Worm (Caenorhabditis elegans) whole organism, young adult: ENCODE results near the gene Y48A6B.3.

Experiments
- B0035.1 ChIP-seq: sonication (generic microtip); optimal IDR thresholded peaks from 2 replicates; lab custom pipeline; 2016; ENCODE audit warnings: missing genetic modification characterization, mild to moderate bottlenecking, missing compliant biosample characterization, missing genotype, missing genetic modification reagents
- F22D6.2 ChIP-seq: sonication (generic microtip); optimal IDR thresholded peaks from 2 replicates; lab custom pipeline; 2016; ENCODE audit warnings: mild to moderate bottlenecking, missing genetic modification characterization, missing compliant biosample characterization
- F23B12.7 ChIP-seq: sonication (generic microtip); optimal IDR thresholded peaks from 2 replicates; lab custom pipeline; 2017; ENCODE audit warnings: missing genetic modification characterization, mild to moderate bottlenecking, missing compliant biosample characterization, antibody characterized with exemption, moderate library complexity; ENCODE audit not compliant: insufficient read depth
- F33H1.4 ChIP-seq: fragments of 200-800 bp; sonication (Bioruptor generic); IDR thresholded peaks from 2 replicates; pipeline ENCODE4 v1.3.6; 2022; ENCODE audit warnings: missing genetic modification reagents, missing genetic modification characterization, missing compliant biosample characterization
- F39B2.1 ChIP-seq: fragments of 200-800 bp; sonication (Bioruptor generic); IDR thresholded peaks from 2 replicates; pipeline ENCODE4 v1.3.6; 2022; ENCODE audit warnings: missing genetic modification reagents, missing genetic modification characterization, missing compliant biosample characterization
- K11D2.4 ChIP-seq: fragments of 200-800 bp; sonication (Bioruptor generic); IDR thresholded peaks from 2 replicates; pipeline ENCODE4 v1.3.6; 2022; ENCODE audit warnings: missing genetic modification reagents, missing genetic modification characterization, missing compliant biosample characterization
- K12H6.12 ChIP-seq: fragments of 200-800 bp; sonication (Bioruptor generic); optimal IDR thresholded peaks from 2 replicates; lab custom pipeline; 2018; ENCODE audit warnings: mild to moderate bottlenecking, missing genetic modification characterization, missing compliant biosample characterization
- T26A5.8 ChIP-seq: sonication (generic microtip); optimal IDR thresholded peaks from 2 replicates; lab custom pipeline; 2016; ENCODE audit warnings: missing genetic modification characterization, missing compliant biosample characterization
- Y56A3A.18 ChIP-seq: fragments of 200-800 bp; sonication (Bioruptor generic); IDR thresholded peaks from 2 replicates; pipeline ENCODE4 v1.3.6; 2022; ENCODE audit warnings: missing genetic modification reagents, missing genetic modification characterization, missing compliant biosample characterization
- Y79H2A.3 ChIP-seq: fragments of 200-800 bp; sonication (Bioruptor generic); conservative IDR thresholded peaks from 2 replicates; pipeline ENCODE4 v1.3.6; 2022; ENCODE audit warnings: missing genetic modification reagents, missing genetic modification characterization, missing compliant biosample characterization
- attf-3 ChIP-seq: fragments of 200-800 bp; sonication (Bioruptor generic); conservative IDR thresholded peaks from 2 replicates; pipeline ENCODE4 v1.3.6; 2022; ENCODE audit warnings: missing genetic modification reagents, missing genetic modification characterization, missing compliant biosample characterization
- bed-2 ChIP-seq: fragments of 200-800 bp; sonication (Bioruptor generic); IDR thresholded peaks from 2 replicates; pipeline ENCODE4 v1.3.6; 2022; ENCODE audit warnings: missing genetic modification reagents, missing genetic modification characterization, missing compliant biosample characterization
- ccch-3 ChIP-seq: fragments of 200-800 bp; sonication (Bioruptor generic); optimal IDR thresholded peaks from 2 replicates; lab custom pipeline; 2018; ENCODE audit warnings: mild to moderate bottlenecking, missing genetic modification characterization, missing compliant biosample characterization
- ceh-100 ChIP-seq: fragments of 200-800 bp; sonication (Bioruptor generic); IDR thresholded peaks from 2 replicates; pipeline ENCODE4 v1.3.6; 2022; ENCODE audit warnings: missing genetic modification reagents, missing genetic modification characterization, missing compliant biosample characterization
- egl-18 ChIP-seq: fragments of 200-800 bp; sonication (Bioruptor generic); IDR thresholded peaks from 2 replicates; pipeline ENCODE4 v1.3.6; 2022; ENCODE audit warnings: missing genetic modification reagents, missing genetic modification characterization, missing compliant biosample characterization
- egl-44 ChIP-seq: fragments of 200-800 bp; sonication (Bioruptor generic); IDR thresholded peaks from 2 replicates; pipeline ENCODE4 v1.3.6; 2022; ENCODE audit warnings: missing genetic modification reagents, missing genetic modification characterization, missing compliant biosample characterization
- egrh-3 ChIP-seq: fragments of 200-800 bp; sonication (Bioruptor generic); IDR thresholded peaks from 2 replicates; pipeline ENCODE4 v1.3.6; 2022; ENCODE audit warnings: missing genetic modification reagents, missing genetic modification characterization, missing compliant biosample characterization
- fkh-3 ChIP-seq: sonication (generic microtip); optimal IDR thresholded peaks from 2 replicates; lab custom pipeline; 2016; ENCODE audit warnings: mild to moderate bottlenecking, missing genetic modification characterization, missing compliant biosample characterization
- gei-17 ChIP-seq: fragments of 200-800 bp; sonication (Bioruptor generic); optimal IDR thresholded peaks from 2 replicates; lab custom pipeline; 2018; ENCODE audit warnings: mild to moderate bottlenecking, missing genetic modification characterization, missing compliant biosample characterization
- hlh-12 ChIP-seq: sonication (generic microtip); optimal IDR thresholded peaks from 2 replicates; lab custom pipeline; 2016; ENCODE audit warnings: missing genetic modification characterization, missing compliant biosample characterization
- hmg-1.2 ChIP-seq: fragments of 200-800 bp; sonication (Bioruptor generic); IDR thresholded peaks from 2 replicates; pipeline ENCODE4 v1.3.6; 2022; ENCODE audit warnings: missing genetic modification reagents, missing genetic modification characterization, missing compliant biosample characterization
- hmg-20 ChIP-seq: fragments of 200-800 bp; sonication (Bioruptor generic); IDR thresholded peaks from 2 replicates; pipeline ENCODE4 v1.3.6; 2022; ENCODE audit warnings: missing genetic modification reagents, missing genetic modification characterization, missing compliant biosample characterization
- hsf-1 ChIP-seq: fragments of 200-800 bp; sonication (Bioruptor generic); IDR thresholded peaks from 2 replicates; pipeline ENCODE4 v1.3.6; 2022; ENCODE audit warnings: missing genetic modification reagents, missing genetic modification characterization, missing compliant biosample characterization
- lin-26 ChIP-seq: fragments of 200-800 bp; sonication (Bioruptor generic); IDR thresholded peaks from 2 replicates; pipeline ENCODE4 v1.3.6; 2022; ENCODE audit warnings: missing genetic modification reagents, missing genetic modification characterization, missing compliant biosample characterization
- lin-54 ChIP-seq: fragments of 200-800 bp; sonication (Bioruptor generic); optimal IDR thresholded peaks from 2 replicates; lab custom pipeline; 2018; ENCODE audit warnings: mild to moderate bottlenecking, missing genetic modification characterization, missing compliant biosample characterization
- lsl-1 ChIP-seq: fragments of 200-800 bp; sonication (Bioruptor generic); optimal IDR thresholded peaks from 2 replicates; lab custom pipeline; 2018; ENCODE audit warnings: mild to moderate bottlenecking, missing genetic modification characterization, moderate library complexity, missing compliant biosample characterization
- lsy-27 ChIP-seq: sonication (generic microtip); optimal IDR thresholded peaks from 2 replicates; lab custom pipeline; 2017; ENCODE audit warnings: missing genetic modification characterization, mild to moderate bottlenecking, missing compliant biosample characterization, antibody characterized with exemption, missing genotype, borderline replicate concordance; ENCODE audit not compliant: insufficient read depth
- mcd-1 ChIP-seq: fragments of 200-800 bp; sonication (Bioruptor generic); IDR thresholded peaks from 2 replicates; pipeline ENCODE4 v1.3.6; 2022; ENCODE audit warnings: missing genetic modification reagents, missing genetic modification characterization, missing compliant biosample characterization
- mel-28 ChIP-seq: sonication (generic microtip); optimal IDR thresholded peaks from 2 replicates; lab custom pipeline; 2016; ENCODE audit warnings: borderline replicate concordance, mild to moderate bottlenecking, missing genetic modification characterization, missing compliant biosample characterization
- mes-4 ChIP-seq: sonication (generic microtip); optimal IDR thresholded peaks from 2 replicates; lab custom pipeline; 2016; ENCODE audit warnings: missing genotype, missing genetic modification characterization, missing compliant biosample characterization
- mxl-1 ChIP-seq: sonication (generic microtip); optimal IDR thresholded peaks from 2 replicates; lab custom pipeline; 2016; ENCODE audit warnings: missing genetic modification characterization, missing compliant biosample characterization
- nfyb-1 ChIP-seq: fragments of 200-800 bp; sonication (Bioruptor generic); IDR thresholded peaks from 2 replicates; pipeline ENCODE4 v1.3.6; 2022; ENCODE audit warnings: missing genetic modification reagents, missing genetic modification characterization, missing compliant biosample characterization
- nhr-120 ChIP-seq: fragments of 200-800 bp; sonication (Bioruptor generic); IDR thresholded peaks from 2 replicates; pipeline ENCODE4 v1.3.6; 2022; ENCODE audit warnings: missing genetic modification characterization, missing compliant biosample characterization
- nhr-90 ChIP-seq: sonication (generic microtip); optimal IDR thresholded peaks from 2 replicates; lab custom pipeline; 2016; ENCODE audit warnings: missing genotype, mild to moderate bottlenecking, missing genetic modification characterization, missing compliant biosample characterization
- rcor-1 ChIP-seq: fragments of 200-800 bp; sonication (Bioruptor generic); IDR thresholded peaks from 2 replicates; pipeline ENCODE4 v1.3.6; 2022; ENCODE audit warnings: missing genetic modification reagents, missing genetic modification characterization, missing compliant biosample characterization
- rec-8 ChIP-seq, 2 experiments: sonication (generic microtip); optimal IDR thresholded peaks; 2 replicates each; lab custom pipeline; 2016; ENCODE audit warnings: mild to moderate bottlenecking in 2 of 2, missing genetic modification characterization in 2 of 2, missing genetic modification reagents in 2 of 2, missing genotype in 2 of 2, missing biosample characterization in 1 of 2, missing compliant biosample characterization in 1 of 2, moderate library complexity in 1 of 2
- rpc-1 ChIP-seq, 2 experiments: fragments of 150-350 bp in 1 of 2; sonication (generic microtip) in 1 of 2; optimal IDR thresholded peaks; 2 replicates each; lab custom pipeline; 2014 to 2018; ENCODE audit warnings: missing biosample characterization in 1 of 2, missing genetic modification characterization in 1 of 2, missing genetic modification reagents in 1 of 2, missing genotype in 1 of 2
- snpc-1.1 ChIP-seq: sonication (generic microtip); optimal IDR thresholded peaks from 2 replicates; lab custom pipeline; 2017; ENCODE audit warnings: missing genetic modification characterization, mild to moderate bottlenecking, missing compliant biosample characterization, antibody characterized with exemption, moderate library complexity, missing genotype, missing genetic modification reagents; ENCODE audit not compliant: insufficient read depth
- snpc-1.3 ChIP-seq: sonication (generic microtip); optimal IDR thresholded peaks from 2 replicates; lab custom pipeline; 2017; ENCODE audit warnings: missing genetic modification characterization, mild to moderate bottlenecking, missing compliant biosample characterization, antibody characterized with exemption, moderate library complexity, missing genotype, missing genetic modification reagents; ENCODE audit not compliant: insufficient read depth
- snpc-3.4 ChIP-seq: sonication (generic microtip); optimal IDR thresholded peaks from 2 replicates; lab custom pipeline; 2017; ENCODE audit warnings: missing genetic modification characterization, mild to moderate bottlenecking, missing compliant biosample characterization, antibody characterized with exemption, moderate library complexity, missing genotype, missing genetic modification reagents
- somi-1 ChIP-seq: fragments of 200-800 bp; sonication (Bioruptor generic); optimal IDR thresholded peaks from 2 replicates; lab custom pipeline; 2018; ENCODE audit warnings: mild to moderate bottlenecking, missing genetic modification characterization, missing compliant biosample characterization
- sptf-2 ChIP-seq: fragments of 200-800 bp; sonication (Bioruptor generic); optimal IDR thresholded peaks from 2 replicates; lab custom pipeline; 2018; ENCODE audit warnings: mild to moderate bottlenecking, missing genetic modification characterization, missing compliant biosample characterization
- tlf-1 ChIP-seq: fragments of 200-800 bp; sonication (Bioruptor generic); optimal IDR thresholded peaks from 2 replicates; lab custom pipeline; 2018; ENCODE audit warnings: mild to moderate bottlenecking, missing genetic modification characterization, missing compliant biosample characterization
- unc-62 ChIP-seq: fragments of 150-350 bp; optimal IDR thresholded peaks from 2 replicates; lab custom pipeline; 2014; ENCODE audit warnings: missing biosample characterization, missing genetic modification reagents, missing genetic modification characterization
- ztf-25 ChIP-seq: fragments of 200-800 bp; sonication (Bioruptor generic); IDR thresholded peaks from 2 replicates; pipeline ENCODE4 v1.3.6; 2022; ENCODE audit warnings: missing genetic modification reagents, missing genetic modification characterization, missing compliant biosample characterization
- ztf-26 ChIP-seq: sonication (generic microtip); optimal IDR thresholded peaks from 2 replicates; lab custom pipeline; 2017; ENCODE audit warnings: missing genetic modification characterization, missing compliant biosample characterization
- ztf-28 ChIP-seq: fragments of 200-800 bp; sonication (Bioruptor generic); IDR thresholded peaks from 2 replicates; pipeline ENCODE4 v1.3.6; 2022; ENCODE audit warnings: missing genetic modification reagents, missing genetic modification characterization, missing compliant biosample characterization

Gene Y48A6B.3

DNA sequence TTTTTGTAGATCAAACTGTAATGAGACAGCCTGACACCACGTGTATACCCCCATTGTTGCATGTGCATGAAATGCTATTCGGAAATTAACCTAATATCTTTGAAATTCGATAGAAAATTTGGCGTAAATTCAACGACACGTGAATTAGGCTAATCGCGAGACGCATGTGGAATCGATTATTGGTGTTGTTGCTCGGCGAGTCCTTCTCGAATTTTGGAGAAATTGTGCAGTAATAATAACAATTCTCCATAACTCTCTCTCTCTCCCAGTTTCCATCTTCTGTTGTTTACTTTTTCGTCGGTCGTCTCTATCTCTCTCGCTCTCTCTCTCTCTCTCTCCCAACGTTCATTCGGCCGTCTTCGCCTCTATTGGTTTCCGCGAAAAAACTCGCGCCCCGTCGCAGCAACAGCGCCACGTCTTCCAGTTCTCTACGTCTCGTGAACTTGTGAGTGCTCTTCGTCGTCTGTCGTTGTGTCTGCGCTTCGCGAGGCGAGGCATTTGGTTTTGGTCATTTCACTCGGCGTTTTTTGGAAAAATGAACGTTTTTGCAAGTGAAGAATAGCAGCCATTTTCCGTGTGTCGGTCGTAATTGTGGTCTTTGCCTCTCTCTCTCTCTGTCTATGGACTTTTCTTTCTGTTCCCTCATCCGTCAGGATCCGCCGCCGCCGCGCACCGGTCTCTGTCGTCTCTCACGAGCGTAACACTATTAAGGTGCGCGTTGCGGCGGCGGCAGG, 46.7 kb downstream of the Y48A6B.3 start (continued):
- TF ChIP-seq attf-3 (GFP tag; lab: Robert Waterston, UW) (no peak), F33H1.4 (no peak), nhr-90 (tag; lab: Kevin White, UChicago) (no peak), B0035.1 (no peak), T26A5.8 (no peak), rcor-1 (GFP tag; lab: Robert Waterston, UW) (no peak), mcd-1 (GFP tag; lab: Robert Waterston, UW) (peak; percentile 65), ztf-25 (GFP tag; lab: Robert Waterston, UW) (no peak), gei-17 (GFP tag; lab: Kevin White, UChicago) (no peak), ztf-28 (no peak), egl-44 (no peak), somi-1 (GFP tag; lab: Kevin White, UChicago) (no peak), K11D2.4 (0 out of 2 replicates have a peak, but pooled peaks have one; percentile 35), egl-18 (GFP tag; lab: Robert Waterston, UW) (no peak), lsy-27 (tag; lab: Kevin White, UChicago) (no peak), unc-62 (GFP tag; lab: Kevin White, UChicago) (no peak), ceh-100 (GFP tag; lab: Robert Waterston, UW) (no peak), Y79H2A.3 (GFP tag; lab: Robert Waterston, UW) (no peak), nhr-120 (GFP tag; lab: Robert Waterston, UW) (no peak), nfyb-1 (GFP tag; lab: Robert Waterston, UW) (peak; percentile 58), F23B12.7 (tag; lab: Kevin White, UChicago) (no peak), Y56A3A.18 (no peak), egrh-3 (GFP tag; lab: Robert Waterston, UW) (peak; percentile 55; the same call in 1 of the 2 replicates), F39B2.1 (no peak), rec-8 (tag; optimal IDR thresholded peaks at IDR 0.05; lab: Kevin White, UChicago) (no peak), hlh-12 (no peak), F22D6.2 (tag; lab: Kevin White, UChicago) (no peak), K12H6.12 (peak; percentile 76), hmg-20 (GFP tag; lab: Robert Waterston, UW) (no peak), ccch-3 (no peak), mes-4 (tag; lab: Kevin White, UChicago) (no peak), snpc-1.1 (tag; lab: Kevin White, UChicago) (no peak), hmg-1.2 (peak; percentile 82), fkh-3 (tag; lab: Kevin White, UChicago) (no peak), bed-2 (GFP tag; lab: Robert Waterston, UW) (no peak), ztf-26 (tag; lab: Kevin White, UChicago) (peak; percentile 40), lsl-1 (no peak), tlf-1 (GFP tag; lab: Kevin White, UChicago) (no peak), snpc-3.4 (no peak), lin-26 (GFP tag; lab: Robert Waterston, UW) (no peak), rpc-1 (optimal IDR thresholded peaks at IDR 0.05; lab: Kevin White, UChicago) (no peak), rpc-1 (tag; optimal IDR thresholded peaks at IDR 0.05; lab: Kevin White, UChicago) (no peak), sptf-2 (GFP tag; lab: Kevin White, UChicago) (no peak), snpc-1.3 (tag; lab: Kevin White, UChicago) (no peak), mel-28 (tag; lab: Kevin White, UChicago) (no peak), mxl-1 (tag; lab: Kevin White, UChicago) (no peak), lin-54 (GFP tag; lab: Kevin White, UChicago) (peak; percentile 3), hsf-1 (GFP tag; lab: Robert Waterston, UW) (no peak)
